Worm (Caenorhabditis elegans) whole organism, midembryonic: ENCODE results near the gene lys-4.

Source experiments
- flt-1 ChIP-seq: fragments of 200-800 bp; sonication (Bioruptor generic); IDR thresholded peaks from 2 replicates; pipeline ENCODE4 v1.3.6; 2022; ENCODE audit warnings: missing genetic modification characterization, missing compliant biosample characterization
- ref-1 ChIP-seq: fragments of 200-800 bp; sonication (Bioruptor generic); conservative IDR thresholded peaks from 2 replicates; pipeline ENCODE4 v1.3.6; 2022; ENCODE audit warnings: missing genetic modification reagents, missing genetic modification characterization, missing compliant biosample characterization
- tab-1 ChIP-seq: fragments of 200-800 bp; sonication (Bioruptor generic); IDR thresholded peaks from 2 replicates; pipeline ENCODE4 v1.3.6; 2022; ENCODE audit warnings: missing genetic modification characterization, missing compliant biosample characterization
- ztf-23 ChIP-seq: fragments of 200-800 bp; sonication (Bioruptor generic); IDR thresholded peaks from 2 replicates; pipeline ENCODE4 v1.3.6; 2022; ENCODE audit warnings: missing genetic modification reagents, missing genetic modification characterization, missing compliant biosample characterization

DNA sequence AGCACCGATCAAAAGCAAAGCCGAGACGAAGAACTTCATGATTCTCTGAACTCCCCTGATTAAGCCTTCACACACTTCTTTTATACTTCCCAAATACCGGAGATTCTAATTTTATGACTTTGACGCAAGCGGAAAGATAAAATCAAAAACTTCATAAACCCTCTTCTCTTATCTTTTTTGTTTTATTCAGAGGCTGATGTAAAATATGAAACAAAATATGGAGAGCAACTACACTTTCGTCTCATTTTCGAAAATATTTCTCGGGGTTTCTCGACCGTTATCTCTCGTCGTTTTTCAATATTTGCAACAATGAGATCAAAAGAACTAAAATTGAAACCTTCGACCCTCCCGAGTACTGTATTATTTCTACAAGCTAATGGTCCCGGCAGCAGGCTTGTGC is at the start of gene lys-4:
- TF ChIP-seq ref-1 (GFP tag; lab: Robert Waterston, UW) (no peak), flt-1 (GFP tag; lab: Robert Waterston, UW) (no peak), ztf-23 (GFP tag; lab: Robert Waterston, UW) (no peak), tab-1 (GFP tag; lab: Robert Waterston, UW) (no peak)
